Worm (Caenorhabditis elegans) whole organism, young adult: Measurements from ENCODE around the gene daf-10.

Source experiments
- F10E7.11 ChIP-seq: sonication (generic microtip); optimal IDR thresholded peaks from 2 replicates; lab custom pipeline; 2017; ENCODE audit warnings: mild to moderate bottlenecking, missing genetic modification characterization, moderate library complexity, missing compliant biosample characterization
- F37B4.10 ChIP-seq: fragments of 200-800 bp; sonication (Bioruptor generic); IDR thresholded peaks from 2 replicates; pipeline ENCODE4 v1.3.6; 2022; ENCODE audit warnings: missing genetic modification characterization, missing compliant biosample characterization
- F39B2.1 ChIP-seq: fragments of 200-800 bp; sonication (Bioruptor generic); IDR thresholded peaks from 2 replicates; pipeline ENCODE4 v1.3.6; 2022; ENCODE audit warnings: missing genetic modification reagents, missing genetic modification characterization, missing compliant biosample characterization
- F49E8.2 ChIP-seq: sonication (generic microtip); optimal IDR thresholded peaks from 3 replicates; lab custom pipeline; 2017; ENCODE audit warnings: missing genetic modification characterization, mild to moderate bottlenecking, missing compliant biosample characterization, antibody characterized with exemption, moderate library complexity; ENCODE audit not compliant: insufficient read depth
- F57A8.1 ChIP-seq: fragments of 200-800 bp; sonication (Bioruptor generic); optimal IDR thresholded peaks from 2 replicates; lab custom pipeline; 2018; ENCODE audit warnings: mild to moderate bottlenecking, missing genetic modification characterization, moderate library complexity, missing compliant biosample characterization
- T26A5.8 ChIP-seq: sonication (generic microtip); optimal IDR thresholded peaks from 2 replicates; lab custom pipeline; 2016; ENCODE audit warnings: missing genetic modification characterization, missing compliant biosample characterization
- Y67H2A.10 ChIP-seq: fragments of 200-800 bp; sonication (Bioruptor generic); conservative IDR thresholded peaks from 2 replicates; pipeline ENCODE4 v1.3.6; 2022; ENCODE audit warnings: missing genetic modification reagents, missing genetic modification characterization, missing compliant biosample characterization
- akir-1 ChIP-seq: fragments of 200-800 bp; sonication (Bioruptor generic); optimal IDR thresholded peaks from 2 replicates; lab custom pipeline; 2018; ENCODE audit warnings: mild to moderate bottlenecking, missing genetic modification characterization, moderate library complexity, missing compliant biosample characterization
- ama-1 ChIP-seq, 3 experiments: fragments of 150-350 bp in 1 of 3; sonication (generic microtip) in 2 of 3; optimal IDR thresholded peaks; 2 replicates each; lab custom pipeline; 2014 to 2018; ENCODE audit warnings: missing biosample characterization in 2 of 3, missing genetic modification characterization in 2 of 3, missing genetic modification reagents in 2 of 3
- attf-5 ChIP-seq: fragments of 200-800 bp; sonication (Bioruptor generic); optimal IDR thresholded peaks from 2 replicates; lab custom pipeline; 2018; ENCODE audit warnings: mild to moderate bottlenecking, missing genetic modification characterization, missing compliant biosample characterization
- bed-2 ChIP-seq: fragments of 200-800 bp; sonication (Bioruptor generic); IDR thresholded peaks from 2 replicates; pipeline ENCODE4 v1.3.6; 2022; ENCODE audit warnings: missing genetic modification reagents, missing genetic modification characterization, missing compliant biosample characterization
- cebp-2 ChIP-seq: fragments of 200-800 bp; sonication (Bioruptor generic); IDR thresholded peaks from 2 replicates; pipeline ENCODE4 v1.3.6; 2022; ENCODE audit warnings: missing genetic modification characterization, missing compliant biosample characterization
- die-1 ChIP-seq: sonication (generic microtip); optimal IDR thresholded peaks from 2 replicates; lab custom pipeline; 2016; ENCODE audit warnings: missing genotype, mild to moderate bottlenecking, missing genetic modification characterization, missing compliant biosample characterization
- dpl-1 ChIP-seq: fragments of 150-350 bp; optimal IDR thresholded peaks from 2 replicates; lab custom pipeline; 2014; ENCODE audit warnings: missing biosample characterization, missing genetic modification reagents, missing genetic modification characterization
- ets-4 ChIP-seq: fragments of 200-800 bp; sonication (Bioruptor generic); optimal IDR thresholded peaks from 2 replicates; lab custom pipeline; 2018; ENCODE audit warnings: mild to moderate bottlenecking, missing genetic modification characterization, missing compliant biosample characterization
- fkh-3 ChIP-seq: sonication (generic microtip); optimal IDR thresholded peaks from 2 replicates; lab custom pipeline; 2016; ENCODE audit warnings: mild to moderate bottlenecking, missing genetic modification characterization, missing compliant biosample characterization
- gei-17 ChIP-seq: fragments of 200-800 bp; sonication (Bioruptor generic); optimal IDR thresholded peaks from 2 replicates; lab custom pipeline; 2018; ENCODE audit warnings: mild to moderate bottlenecking, missing genetic modification characterization, missing compliant biosample characterization
- him-1 ChIP-seq: sonication (generic microtip); optimal IDR thresholded peaks from 2 replicates; lab custom pipeline; 2016; ENCODE audit warnings: missing genotype, missing genetic modification reagents, missing genetic modification characterization, missing compliant biosample characterization
- hmg-1.2 ChIP-seq: fragments of 200-800 bp; sonication (Bioruptor generic); IDR thresholded peaks from 2 replicates; pipeline ENCODE4 v1.3.6; 2022; ENCODE audit warnings: missing genetic modification reagents, missing genetic modification characterization, missing compliant biosample characterization
- hmg-20 ChIP-seq: fragments of 200-800 bp; sonication (Bioruptor generic); IDR thresholded peaks from 2 replicates; pipeline ENCODE4 v1.3.6; 2022; ENCODE audit warnings: missing genetic modification reagents, missing genetic modification characterization, missing compliant biosample characterization
- lag-1 ChIP-seq: fragments of 200-800 bp; sonication (Bioruptor generic); IDR thresholded peaks from 2 replicates; pipeline ENCODE4 v1.3.6; 2022; ENCODE audit warnings: missing genetic modification reagents, missing genetic modification characterization, missing compliant biosample characterization
- let-526 ChIP-seq: fragments of 200-800 bp; sonication (Bioruptor generic); IDR thresholded peaks from 2 replicates; pipeline ENCODE4 v1.3.6; 2022; ENCODE audit warnings: missing genetic modification reagents, missing genetic modification characterization, missing compliant biosample characterization
- let-607 ChIP-seq, 2 experiments: fragments of 200-800 bp in 1 of 2; sonication (Bioruptor generic) in 1 of 2; sonication (generic microtip) in 1 of 2; optimal IDR thresholded peaks; 2 replicates each; lab custom pipeline; 2016 to 2018; ENCODE audit warnings: mild to moderate bottlenecking in 2 of 2, missing compliant biosample characterization in 2 of 2, missing genetic modification characterization in 2 of 2, moderate library complexity in 2 of 2, missing genotype in 1 of 2
- lin-40 ChIP-seq: sonication (generic microtip); optimal IDR thresholded peaks from 2 replicates; lab custom pipeline; 2016; ENCODE audit warnings: missing genetic modification characterization, mild to moderate bottlenecking, missing compliant biosample characterization, missing genotype, missing genetic modification reagents
- lir-1 ChIP-seq: fragments of 200-800 bp; sonication (Bioruptor generic); conservative IDR thresholded peaks from 2 replicates; pipeline ENCODE4 v1.3.6; 2022; ENCODE audit warnings: missing genetic modification reagents, missing genetic modification characterization, missing compliant biosample characterization
- madf-3 ChIP-seq: fragments of 200-800 bp; sonication (Bioruptor generic); IDR thresholded peaks from 2 replicates; pipeline ENCODE4 v1.3.6; 2022; ENCODE audit warnings: missing genetic modification reagents, missing genetic modification characterization, missing compliant biosample characterization
- madf-6 ChIP-seq: fragments of 200-800 bp; sonication (Bioruptor generic); IDR thresholded peaks from 2 replicates; pipeline ENCODE4 v1.3.6; 2022; ENCODE audit warnings: missing genetic modification reagents, missing genetic modification characterization, missing compliant biosample characterization
- mcd-1 ChIP-seq: fragments of 200-800 bp; sonication (Bioruptor generic); IDR thresholded peaks from 2 replicates; pipeline ENCODE4 v1.3.6; 2022; ENCODE audit warnings: missing genetic modification reagents, missing genetic modification characterization, missing compliant biosample characterization
- nhr-120 ChIP-seq: fragments of 200-800 bp; sonication (Bioruptor generic); IDR thresholded peaks from 2 replicates; pipeline ENCODE4 v1.3.6; 2022; ENCODE audit warnings: missing genetic modification characterization, missing compliant biosample characterization
- nhr-80 ChIP-seq: sonication (generic microtip); optimal IDR thresholded peaks from 2 replicates; lab custom pipeline; 2016; ENCODE audit warnings: missing genetic modification characterization, missing compliant biosample characterization
- sdz-38 ChIP-seq: sonication (generic microtip); optimal IDR thresholded peaks from 2 replicates; lab custom pipeline; 2016; ENCODE audit warnings: missing genotype, missing genetic modification characterization, missing compliant biosample characterization
- snpc-3.4 ChIP-seq: sonication (generic microtip); optimal IDR thresholded peaks from 2 replicates; lab custom pipeline; 2017; ENCODE audit warnings: missing genetic modification characterization, mild to moderate bottlenecking, missing compliant biosample characterization, antibody characterized with exemption, moderate library complexity, missing genotype, missing genetic modification reagents
- snpc-4 ChIP-seq, 5 experiments: fragments of 150-350 bp in 1 of 5; sonication (generic microtip) in 4 of 5; optimal IDR thresholded peaks; 2 replicates each; lab custom pipeline; 2014 to 2018; ENCODE audit warnings: missing genetic modification characterization in 5 of 5, missing biosample characterization in 3 of 5, antibody characterized with exemption in 2 of 5, mild to moderate bottlenecking in 2 of 5, missing compliant biosample characterization in 2 of 5, missing genotype in 2 of 5, moderate library complexity in 2 of 5, missing genetic modification reagents in 1 of 5
- somi-1 ChIP-seq: fragments of 200-800 bp; sonication (Bioruptor generic); optimal IDR thresholded peaks from 2 replicates; lab custom pipeline; 2018; ENCODE audit warnings: mild to moderate bottlenecking, missing genetic modification characterization, missing compliant biosample characterization
- ztf-22 ChIP-seq: fragments of 200-800 bp; sonication (Bioruptor generic); optimal IDR thresholded peaks from 2 replicates; lab custom pipeline; 2018; ENCODE audit warnings: mild to moderate bottlenecking, missing genetic modification characterization, moderate library complexity, missing compliant biosample characterization

daf-10 gene

ce11 chrIV:9121545-9121944 lies 24.5 kb downstream of the daf-10 start:
- TF ChIP-seq lag-1 (GFP tag; lab: Robert Waterston, UW): no peak
- 0 out of 2 replicates have a peak, but pooled peaks have one; percentile 20 for TF ChIP-seq mcd-1 (GFP tag; lab: Robert Waterston, UW)
- no peak for TF ChIP-seq F10E7.11 (tag; lab: Kevin White, UChicago)
- TF ChIP-seq hmg-1.2 (GFP tag; lab: Robert Waterston, UW): peak; percentile 50; the same call in 1 of the 2 replicates
- peak; percentile 8 for TF ChIP-seq attf-5 (GFP tag; lab: Kevin White, UChicago)
- TF ChIP-seq lin-40: peak; percentile 16

- TF ChIP-seq let-526 (GFP tag; lab: Robert Waterston, UW): no peak
- TF ChIP-seq ztf-22 (GFP tag; lab: Kevin White, UChicago): no peak
- TF ChIP-seq Y67H2A.10: no peak
- no peak for TF ChIP-seq lir-1 (GFP tag; lab: Robert Waterston, UW)
- no peak for TF ChIP-seq die-1 (tag; lab: Kevin White, UChicago)
- TF ChIP-seq ets-4 (GFP tag; lab: Kevin White, UChicago): no peak
- no peak for TF ChIP-seq F57A8.1 (GFP tag; lab: Kevin White, UChicago)
- no peak for TF ChIP-seq let-607 (tag; optimal IDR thresholded peaks at IDR 0.05; lab: Kevin White, UChicago)
- no peak for TF ChIP-seq madf-3 (GFP tag; lab: Robert Waterston, UW)
- no peak for TF ChIP-seq sdz-38 (tag; lab: Kevin White, UChicago)
- TF ChIP-seq nhr-120 (GFP tag; lab: Robert Waterston, UW): no peak
- no peak for TF ChIP-seq ama-1 (optimal IDR thresholded peaks at IDR 0.05; lab: Kevin White, UChicago)
- no peak for TF ChIP-seq ama-1 (GFP tag; optimal IDR thresholded peaks at IDR 0.05; lab: Kevin White, UChicago)
- TF ChIP-seq madf-6 (GFP tag; lab: Robert Waterston, UW): no peak
- no peak for TF ChIP-seq fkh-3 (tag; lab: Kevin White, UChicago)
- TF ChIP-seq hmg-20 (GFP tag; lab: Robert Waterston, UW): no peak
- no peak for TF ChIP-seq cebp-2 (GFP tag; lab: Robert Waterston, UW)
- TF ChIP-seq T26A5.8: no peak
- TF ChIP-seq gei-17 (GFP tag; lab: Kevin White, UChicago): no peak
Observed at ce11 chrIV:9120220-9120619, 25.8 kb downstream of the daf-10 start.

ce11 chrIV:9118792-9119191 lies 27.2 kb downstream of the daf-10 start, which contains the start of gene nrfl-1:
Gene nrfl-1 (plus strand): TSS chrIV:9119092.
- TF ChIP-seq bed-2 (GFP tag; lab: Robert Waterston, UW): no peak
- no peak for TF ChIP-seq F49E8.2 (tag; lab: Kevin White, UChicago)
- no peak for TF ChIP-seq somi-1 (GFP tag; lab: Kevin White, UChicago)
- TF ChIP-seq snpc-3.4: no peak
- TF ChIP-seq F57A8.1 (GFP tag; lab: Kevin White, UChicago): no peak
- TF ChIP-seq F39B2.1 (GFP tag; lab: Robert Waterston, UW): no peak
- no peak for TF ChIP-seq F37B4.10
- TF ChIP-seq dpl-1 (GFP tag; lab: Kevin White, UChicago): no peak
- TF ChIP-seq him-1: no peak

ce11 chrIV:9118348-9118747 lies 27.7 kb downstream of the daf-10 start:
- TF ChIP-seq akir-1 (GFP tag; lab: Kevin White, UChicago) (no peak), lin-40 (no peak), cebp-2 (GFP tag; lab: Robert Waterston, UW) (0 out of 2 replicates have a peak, but pooled peaks have one; percentile 69), attf-5 (GFP tag; lab: Kevin White, UChicago) (peak; percentile 25), let-607 (tag; optimal IDR thresholded peaks at IDR 0.05; lab: Kevin White, UChicago) (peak; percentile 41 to 86), let-526 (GFP tag; lab: Robert Waterston, UW) (peak; percentile 12; the same call in 1 of the 2 replicates), snpc-4 (GFP tag; optimal IDR thresholded peaks at IDR 0.05; lab: Kevin White, UChicago) (no peak), snpc-4 (tag; optimal IDR thresholded peaks at IDR 0.05; lab: Kevin White, UChicago) (no peak), nhr-80 (tag; lab: Kevin White, UChicago) (peak; percentile 85)
